Worm (Caenorhabditis elegans): ENCODE data around the gene lido-12.

lido-12 gene

ce11 chrII:2965215-2965998 lies 40.2 kb upstream of the lido-12 start:
- TF ChIP-seq arid-1 (GFP tag; conservative IDR thresholded peaks at IDR 0.05): 0 out of 2 replicates have a peak, but pooled peaks have one; percentile 3
- TF ChIP-seq aha-1 (tag): peak; percentile 76
- TF ChIP-seq lir-3 (tag; optimal IDR thresholded peaks at IDR 0.05): no peak
- TF ChIP-seq fos-1 (tag; optimal IDR thresholded peaks at IDR 0.05): no peak
- 0 out of 2 replicates have a peak, but pooled peaks have one; percentile 22 for TF ChIP-seq set-16 (GFP tag; IDR thresholded peaks at IDR 0.05)

- TF ChIP-seq unc-62 (GFP tag; optimal IDR thresholded peaks at IDR 0.05 in 1 of 2): peak in 1 of 2 experiments; percentile 61
- no peak for TF ChIP-seq unc-62 (tag; optimal IDR thresholded peaks at IDR 0.05)
- no peak for TF ChIP-seq aly-2 (tag; optimal IDR thresholded peaks at IDR 0.05)
These were observed 39.2 kb upstream of the lido-12 start for ce11 chrII:2966350-2966749.

ce11 chrII:2967064-2967463 lies 38.5 kb upstream of the lido-12 start:
- TF ChIP-seq tag-97 (GFP tag; IDR thresholded peaks at IDR 0.05) (no peak), mep-1 (tag; optimal IDR thresholded peaks at IDR 0.05) (peak; percentile 12), mes-2 (tag; optimal IDR thresholded peaks at IDR 0.05; ENCODE audit: poor library complexity, severe bottlenecking) (no peak), aha-1 (tag) (no peak), pha-4 (GFP tag; IDR thresholded peaks at IDR 0.05) (peak; percentile 29; the same call in 1 of the 2 replicates), pha-4 (tag; optimal IDR thresholded peaks at IDR 0.05) (no peak), nhr-102 (tag; optimal IDR thresholded peaks at IDR 0.05) (no peak), lin-15B (tag; optimal IDR thresholded peaks at IDR 0.05) (no peak), nhr-111 (GFP tag; optimal IDR thresholded peaks at IDR 0.05) (no peak), dve-1 (tag; optimal IDR thresholded peaks at IDR 0.05; ENCODE audit: insufficient read depth) (peak; percentile 25), hmg-1.1 (GFP tag; IDR thresholded peaks at IDR 0.05) (0 out of 2 replicates have a peak, but pooled peaks have one; percentile 10), lsy-2 (tag; optimal IDR thresholded peaks at IDR 0.05) (no peak), mxl-2 (GFP tag; conservative IDR thresholded peaks at IDR 0.05) (no peak)

- peak; percentile 76 for TF ChIP-seq nhr-111 (GFP tag; optimal IDR thresholded peaks at IDR 0.05)
- TF ChIP-seq ztf-7 (tag; optimal IDR thresholded peaks at IDR 0.05): no peak
- peak; percentile 76 for TF ChIP-seq mes-2 (tag; optimal IDR thresholded peaks at IDR 0.05; ENCODE audit: poor library complexity, severe bottlenecking)
- TF ChIP-seq ces-1 (GFP tag; optimal IDR thresholded peaks at IDR 0.05): peak; percentile 35
- peak; percentile 31 for TF ChIP-seq pqm-1 (tag; optimal IDR thresholded peaks at IDR 0.05)
- TF ChIP-seq aly-2 (tag; optimal IDR thresholded peaks at IDR 0.05): no peak
- TF ChIP-seq ZK337.2 (GFP tag; IDR thresholded peaks at IDR 0.05): 0 out of 2 replicates have a peak, but pooled peaks have one; percentile 6
- TF ChIP-seq lsy-2 (tag; optimal IDR thresholded peaks at IDR 0.05): peak; percentile 79 to 87
- TF ChIP-seq unc-39 (tag; optimal IDR thresholded peaks at IDR 0.05): no peak
- peak; percentile 96 for TF ChIP-seq T26A8.4 (GFP tag; IDR thresholded peaks at IDR 0.05)
- TF ChIP-seq tra-1 (GFP tag; IDR thresholded peaks at IDR 0.05): peak; percentile 99
- TF ChIP-seq nhr-237 (tag; optimal IDR thresholded peaks at IDR 0.05): no peak
- TF ChIP-seq nhr-102 (tag; optimal IDR thresholded peaks at IDR 0.05): peak; percentile 86
- TF ChIP-seq gei-8 (GFP tag; optimal IDR thresholded peaks at IDR 0.05): peak; percentile 98
- no peak for TF ChIP-seq zfp-2 (tag; optimal IDR thresholded peaks at IDR 0.05)
- peak; percentile 96 for TF ChIP-seq mep-1 (tag; optimal IDR thresholded peaks at IDR 0.05)
- peak; percentile 96 for TF ChIP-seq hmg-1.1 (GFP tag; IDR thresholded peaks at IDR 0.05)
- TF ChIP-seq ama-1 (optimal IDR thresholded peaks at IDR 0.05): peak; percentile 41
- no peak for TF ChIP-seq Y48G9A.11 (GFP tag; IDR thresholded peaks at IDR 0.05)
- no peak for TF ChIP-seq ztf-11 (tag; optimal IDR thresholded peaks at IDR 0.05)
- TF ChIP-seq aha-1 (tag): peak; percentile 99
- peak; percentile 85 for TF ChIP-seq T20F7.1 (GFP tag; optimal IDR thresholded peaks at IDR 0.05)
- TF ChIP-seq nhr-6 (tag; optimal IDR thresholded peaks at IDR 0.05): peak; percentile 90
- no peak for TF ChIP-seq ZK546.5 (tag; optimal IDR thresholded peaks at IDR 0.05)
- TF ChIP-seq spr-1 (tag; optimal IDR thresholded peaks at IDR 0.05): no peak
- TF ChIP-seq D1046.2 (GFP tag; IDR thresholded peaks at IDR 0.05): peak; percentile 83; the same call in 1 of the 2 replicates
- TF ChIP-seq lin-1 (GFP tag; IDR thresholded peaks at IDR 0.05): peak; percentile 97
- TF ChIP-seq php-3 (GFP tag; IDR thresholded peaks at IDR 0.05): peak; percentile 94
- peak; percentile 86 for TF ChIP-seq nhr-28 (tag; optimal IDR thresholded peaks at IDR 0.05)
- TF ChIP-seq nhr-48 (tag; optimal IDR thresholded peaks at IDR 0.05): peak; percentile 89
- TF ChIP-seq R02D3.7 (tag; optimal IDR thresholded peaks at IDR 0.05): no peak
- TF ChIP-seq madf-5 (GFP tag; IDR thresholded peaks at IDR 0.05): no peak
These were observed 31.6 kb upstream of the lido-12 start for ce11 chrII:2973940-2974402.

All from whole organism, L4 larva.